Worm (Caenorhabditis elegans) whole organism, young adult: ENCODE measurements around the gene C36E8.6.

Experiments
- B0035.1 ChIP-seq: sonication (generic microtip); optimal IDR thresholded peaks from 2 replicates; lab custom pipeline; 2016; ENCODE audit warnings: missing genetic modification characterization, mild to moderate bottlenecking, missing compliant biosample characterization, missing genotype, missing genetic modification reagents
- C06A6.2 ChIP-seq: fragments of 200-800 bp; sonication (Bioruptor generic); conservative IDR thresholded peaks from 2 replicates; pipeline ENCODE4 v1.3.6; 2022; ENCODE audit warnings: missing genetic modification characterization, missing compliant biosample characterization
- D2030.7 ChIP-seq: fragments of 200-800 bp; sonication (Bioruptor generic); IDR thresholded peaks from 2 replicates; pipeline ENCODE4 v1.3.6; 2022; ENCODE audit warnings: missing genetic modification reagents, missing genetic modification characterization, missing compliant biosample characterization
- F10E7.11 ChIP-seq: sonication (generic microtip); optimal IDR thresholded peaks from 2 replicates; lab custom pipeline; 2017; ENCODE audit warnings: mild to moderate bottlenecking, missing genetic modification characterization, moderate library complexity, missing compliant biosample characterization
- F49E8.2 ChIP-seq: sonication (generic microtip); optimal IDR thresholded peaks from 3 replicates; lab custom pipeline; 2017; ENCODE audit warnings: missing genetic modification characterization, mild to moderate bottlenecking, missing compliant biosample characterization, antibody characterized with exemption, moderate library complexity; ENCODE audit not compliant: insufficient read depth
- F52B5.7 ChIP-seq: sonication (generic microtip); optimal IDR thresholded peaks from 2 replicates; lab custom pipeline; 2016; ENCODE audit warnings: mild to moderate bottlenecking, missing genetic modification characterization, missing compliant biosample characterization
- F57A8.1 ChIP-seq: fragments of 200-800 bp; sonication (Bioruptor generic); optimal IDR thresholded peaks from 2 replicates; lab custom pipeline; 2018; ENCODE audit warnings: mild to moderate bottlenecking, missing genetic modification characterization, moderate library complexity, missing compliant biosample characterization
- F57C9.4 ChIP-seq: sonication (generic microtip); optimal IDR thresholded peaks from 2 replicates; lab custom pipeline; 2017; ENCODE audit warnings: mild to moderate bottlenecking, missing genetic modification characterization, missing compliant biosample characterization
- K11D2.4 ChIP-seq: fragments of 200-800 bp; sonication (Bioruptor generic); IDR thresholded peaks from 2 replicates; pipeline ENCODE4 v1.3.6; 2022; ENCODE audit warnings: missing genetic modification reagents, missing genetic modification characterization, missing compliant biosample characterization
- T07F8.4 ChIP-seq: sonication (generic microtip); optimal IDR thresholded peaks from 2 replicates; lab custom pipeline; 2016; ENCODE audit warnings: mild to moderate bottlenecking, missing genetic modification characterization, moderate library complexity, missing compliant biosample characterization
- T26A5.8 ChIP-seq: sonication (generic microtip); optimal IDR thresholded peaks from 2 replicates; lab custom pipeline; 2016; ENCODE audit warnings: missing genetic modification characterization, missing compliant biosample characterization
- Y79H2A.3 ChIP-seq: fragments of 200-800 bp; sonication (Bioruptor generic); conservative IDR thresholded peaks from 2 replicates; pipeline ENCODE4 v1.3.6; 2022; ENCODE audit warnings: missing genetic modification reagents, missing genetic modification characterization, missing compliant biosample characterization
- Y95B8A.8 ChIP-seq: fragments of 200-800 bp; sonication (Bioruptor generic); IDR thresholded peaks from 2 replicates; pipeline ENCODE4 v1.3.6; 2022; ENCODE audit warnings: missing genetic modification reagents, missing genetic modification characterization, missing compliant biosample characterization
- ZK185.1 ChIP-seq: sonication (generic microtip); optimal IDR thresholded peaks from 2 replicates; lab custom pipeline; 2016; ENCODE audit warnings: mild to moderate bottlenecking, missing genetic modification characterization, missing compliant biosample characterization; ENCODE audit not compliant: poor library complexity, severe bottlenecking
- ama-1 ChIP-seq, 3 experiments: fragments of 150-350 bp in 1 of 3; sonication (generic microtip) in 2 of 3; optimal IDR thresholded peaks; 2 replicates each; lab custom pipeline; 2014 to 2018; ENCODE audit warnings: missing biosample characterization in 2 of 3, missing genetic modification characterization in 2 of 3, missing genetic modification reagents in 2 of 3
- athp-1 ChIP-seq: sonication (generic microtip); optimal IDR thresholded peaks from 2 replicates; lab custom pipeline; 2017; ENCODE audit warnings: mild to moderate bottlenecking, missing genetic modification characterization, missing compliant biosample characterization
- bed-2 ChIP-seq: fragments of 200-800 bp; sonication (Bioruptor generic); IDR thresholded peaks from 2 replicates; pipeline ENCODE4 v1.3.6; 2022; ENCODE audit warnings: missing genetic modification reagents, missing genetic modification characterization, missing compliant biosample characterization
- cebp-2 ChIP-seq: fragments of 200-800 bp; sonication (Bioruptor generic); IDR thresholded peaks from 2 replicates; pipeline ENCODE4 v1.3.6; 2022; ENCODE audit warnings: missing genetic modification characterization, missing compliant biosample characterization
- ceh-40 ChIP-seq: fragments of 200-800 bp; sonication (Bioruptor generic); IDR thresholded peaks from 2 replicates; pipeline ENCODE4 v1.3.6; 2022; ENCODE audit warnings: missing genetic modification characterization, missing compliant biosample characterization
- die-1 ChIP-seq: sonication (generic microtip); optimal IDR thresholded peaks from 2 replicates; lab custom pipeline; 2016; ENCODE audit warnings: missing genotype, mild to moderate bottlenecking, missing genetic modification characterization, missing compliant biosample characterization
- dox-1 ChIP-seq: fragments of 200-800 bp; sonication (Bioruptor generic); IDR thresholded peaks from 2 replicates; pipeline ENCODE4 v1.3.6; 2022; ENCODE audit warnings: missing genetic modification reagents, missing genetic modification characterization, missing compliant biosample characterization
- efl-1 ChIP-seq: fragments of 150-350 bp; optimal IDR thresholded peaks from 2 replicates; lab custom pipeline; 2014; ENCODE audit warnings: missing biosample characterization, missing genetic modification reagents, missing genetic modification characterization
- egl-18 ChIP-seq: fragments of 200-800 bp; sonication (Bioruptor generic); IDR thresholded peaks from 2 replicates; pipeline ENCODE4 v1.3.6; 2022; ENCODE audit warnings: missing genetic modification reagents, missing genetic modification characterization, missing compliant biosample characterization
- egrh-3 ChIP-seq: fragments of 200-800 bp; sonication (Bioruptor generic); IDR thresholded peaks from 2 replicates; pipeline ENCODE4 v1.3.6; 2022; ENCODE audit warnings: missing genetic modification reagents, missing genetic modification characterization, missing compliant biosample characterization
- ekl-4 ChIP-seq: fragments of 200-800 bp; sonication (Bioruptor generic); IDR thresholded peaks from 2 replicates; pipeline ENCODE4 v1.3.6; 2022; ENCODE audit warnings: missing genetic modification reagents, missing genetic modification characterization, missing compliant biosample characterization
- gei-17 ChIP-seq: fragments of 200-800 bp; sonication (Bioruptor generic); optimal IDR thresholded peaks from 2 replicates; lab custom pipeline; 2018; ENCODE audit warnings: mild to moderate bottlenecking, missing genetic modification characterization, missing compliant biosample characterization
- him-1 ChIP-seq: sonication (generic microtip); optimal IDR thresholded peaks from 2 replicates; lab custom pipeline; 2016; ENCODE audit warnings: missing genotype, missing genetic modification reagents, missing genetic modification characterization, missing compliant biosample characterization
- hsf-1 ChIP-seq: fragments of 200-800 bp; sonication (Bioruptor generic); IDR thresholded peaks from 2 replicates; pipeline ENCODE4 v1.3.6; 2022; ENCODE audit warnings: missing genetic modification reagents, missing genetic modification characterization, missing compliant biosample characterization
- lag-1 ChIP-seq: fragments of 200-800 bp; sonication (Bioruptor generic); IDR thresholded peaks from 2 replicates; pipeline ENCODE4 v1.3.6; 2022; ENCODE audit warnings: missing genetic modification reagents, missing genetic modification characterization, missing compliant biosample characterization
- let-607 ChIP-seq, 2 experiments: fragments of 200-800 bp in 1 of 2; sonication (Bioruptor generic) in 1 of 2; sonication (generic microtip) in 1 of 2; optimal IDR thresholded peaks; 2 replicates each; lab custom pipeline; 2016 to 2018; ENCODE audit warnings: mild to moderate bottlenecking in 2 of 2, missing compliant biosample characterization in 2 of 2, missing genetic modification characterization in 2 of 2, moderate library complexity in 2 of 2, missing genotype in 1 of 2
- lin-26 ChIP-seq: fragments of 200-800 bp; sonication (Bioruptor generic); IDR thresholded peaks from 2 replicates; pipeline ENCODE4 v1.3.6; 2022; ENCODE audit warnings: missing genetic modification reagents, missing genetic modification characterization, missing compliant biosample characterization
- lir-1 ChIP-seq: fragments of 200-800 bp; sonication (Bioruptor generic); conservative IDR thresholded peaks from 2 replicates; pipeline ENCODE4 v1.3.6; 2022; ENCODE audit warnings: missing genetic modification reagents, missing genetic modification characterization, missing compliant biosample characterization
- madf-10 ChIP-seq: sonication (generic microtip); optimal IDR thresholded peaks from 2 replicates; lab custom pipeline; 2016; ENCODE audit warnings: mild to moderate bottlenecking, missing genetic modification characterization, missing compliant biosample characterization
- madf-3 ChIP-seq: fragments of 200-800 bp; sonication (Bioruptor generic); IDR thresholded peaks from 2 replicates; pipeline ENCODE4 v1.3.6; 2022; ENCODE audit warnings: missing genetic modification reagents, missing genetic modification characterization, missing compliant biosample characterization
- madf-6 ChIP-seq: fragments of 200-800 bp; sonication (Bioruptor generic); IDR thresholded peaks from 2 replicates; pipeline ENCODE4 v1.3.6; 2022; ENCODE audit warnings: missing genetic modification reagents, missing genetic modification characterization, missing compliant biosample characterization
- nfya-1 ChIP-seq: sonication (generic microtip); optimal IDR thresholded peaks from 2 replicates; lab custom pipeline; 2017; ENCODE audit warnings: antibody characterized with exemption, missing compliant biosample characterization, missing genetic modification characterization, borderline replicate concordance; ENCODE audit not compliant: insufficient read depth
- nhr-27 ChIP-seq: fragments of 200-800 bp; sonication (Bioruptor generic); optimal IDR thresholded peaks from 2 replicates; lab custom pipeline; 2018; ENCODE audit warnings: mild to moderate bottlenecking, missing genetic modification characterization, moderate library complexity, missing compliant biosample characterization
- pha-4 ChIP-seq: fragments of 150-350 bp; sonication (generic microtip); optimal IDR thresholded peaks from 2 replicates; lab custom pipeline; 2014; ENCODE audit warnings: missing biosample characterization, missing genetic modification reagents, missing genetic modification characterization
- snpc-1.1 ChIP-seq: sonication (generic microtip); optimal IDR thresholded peaks from 2 replicates; lab custom pipeline; 2017; ENCODE audit warnings: missing genetic modification characterization, mild to moderate bottlenecking, missing compliant biosample characterization, antibody characterized with exemption, moderate library complexity, missing genotype, missing genetic modification reagents; ENCODE audit not compliant: insufficient read depth
- tbp1 ChIP-seq: fragments of 200-800 bp; sonication (Bioruptor generic); optimal IDR thresholded peaks from 2 replicates; lab custom pipeline; 2018; ENCODE audit warnings: mild to moderate bottlenecking, missing genetic modification characterization, missing compliant biosample characterization
- xnd-1 ChIP-seq: sonication (generic microtip); optimal IDR thresholded peaks from 2 replicates; lab custom pipeline; 2016; ENCODE audit warnings: missing genotype, missing genetic modification reagents, missing genetic modification characterization, missing compliant biosample characterization
- ztf-18 ChIP-seq: sonication (generic microtip); optimal IDR thresholded peaks from 2 replicates; lab custom pipeline; 2016; ENCODE audit warnings: missing genotype, mild to moderate bottlenecking, missing genetic modification characterization, missing compliant biosample characterization
- ztf-22 ChIP-seq: fragments of 200-800 bp; sonication (Bioruptor generic); optimal IDR thresholded peaks from 2 replicates; lab custom pipeline; 2018; ENCODE audit warnings: mild to moderate bottlenecking, missing genetic modification characterization, moderate library complexity, missing compliant biosample characterization
- ztf-26 ChIP-seq: sonication (generic microtip); optimal IDR thresholded peaks from 2 replicates; lab custom pipeline; 2017; ENCODE audit warnings: missing genetic modification characterization, missing compliant biosample characterization
- ztf-3 ChIP-seq: fragments of 200-800 bp; sonication (Bioruptor generic); optimal IDR thresholded peaks from 2 replicates; lab custom pipeline; 2018; ENCODE audit warnings: mild to moderate bottlenecking, missing genetic modification characterization, missing compliant biosample characterization

C36E8.6 gene

ce11 chrIII:4013061-4013460 is 25.2 kb downstream of the C36E8.6 start:
- TF ChIP-seq F57A8.1 (GFP tag; lab: Kevin White, UChicago) = no peak
- TF ChIP-seq nhr-27 (tag; lab: Kevin White, UChicago) = no peak
- TF ChIP-seq ztf-18 (tag; lab: Kevin White, UChicago) = no peak
- TF ChIP-seq K11D2.4 (GFP tag; lab: Robert Waterston, UW) = no peak
- no peak for TF ChIP-seq cebp-2 (GFP tag; lab: Robert Waterston, UW)
- no peak for TF ChIP-seq ceh-40
- TF ChIP-seq F57C9.4 (tag; lab: Kevin White, UChicago) = no peak
- TF ChIP-seq madf-6 (GFP tag; lab: Robert Waterston, UW) = no peak
- TF ChIP-seq lag-1 (GFP tag; lab: Robert Waterston, UW) = no peak
- no peak for TF ChIP-seq ztf-26 (tag; lab: Kevin White, UChicago)
- TF ChIP-seq let-607 (tag; optimal IDR thresholded peaks at IDR 0.05; lab: Kevin White, UChicago) = no peak
- TF ChIP-seq ama-1 (optimal IDR thresholded peaks at IDR 0.05; lab: Kevin White, UChicago) = no peak
- TF ChIP-seq ama-1 (GFP tag; optimal IDR thresholded peaks at IDR 0.05; lab: Kevin White, UChicago) = no peak
- TF ChIP-seq hsf-1 (GFP tag; lab: Robert Waterston, UW) = no peak
- no peak for TF ChIP-seq madf-10 (tag; lab: Kevin White, UChicago)
- TF ChIP-seq ztf-22 (GFP tag; lab: Kevin White, UChicago) = no peak

DNA sequence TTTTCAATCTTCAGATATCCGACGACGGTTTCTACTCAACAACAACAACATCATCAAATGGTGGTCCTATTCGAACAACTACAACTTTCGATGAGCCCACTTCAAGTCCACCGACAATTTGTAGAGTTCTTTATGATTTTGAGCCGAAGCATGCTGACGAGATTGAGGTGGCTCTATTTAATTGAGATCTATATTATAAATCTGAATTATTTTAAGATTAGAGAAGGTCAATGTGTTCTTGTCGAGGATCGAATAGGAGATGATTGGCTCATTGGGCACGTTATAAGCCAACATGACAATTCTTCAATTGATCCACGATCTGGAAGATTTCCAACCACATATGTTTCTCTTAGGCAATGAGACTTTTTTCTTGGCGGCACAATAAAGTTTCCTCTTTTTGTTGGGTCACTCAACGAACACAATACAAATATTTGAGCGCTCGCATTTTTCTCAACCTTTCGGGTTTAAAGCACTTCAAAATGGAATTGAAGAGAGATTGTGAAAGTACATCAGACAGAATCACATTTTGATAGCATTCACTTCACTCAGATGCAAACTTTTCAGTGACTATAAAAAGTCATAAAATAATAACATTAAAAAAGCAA is 27.6 kb downstream of the C36E8.6 start:
- TF ChIP-seq ZK185.1 (tag; lab: Kevin White, UChicago) (no peak), C06A6.2 (no peak), B0035.1 (peak; percentile 17), nhr-27 (tag; lab: Kevin White, UChicago) (no peak), die-1 (tag; lab: Kevin White, UChicago) (peak; percentile 73), madf-10 (tag; lab: Kevin White, UChicago) (no peak), F52B5.7 (tag; lab: Kevin White, UChicago) (peak; percentile 64), lir-1 (GFP tag; lab: Robert Waterston, UW) (no peak), Y79H2A.3 (GFP tag; lab: Robert Waterston, UW) (peak; percentile 97), T07F8.4 (no peak), gei-17 (GFP tag; lab: Kevin White, UChicago) (no peak), bed-2 (GFP tag; lab: Robert Waterston, UW) (no peak), F49E8.2 (tag; lab: Kevin White, UChicago) (peak; percentile 93), let-607 (tag; optimal IDR thresholded peaks at IDR 0.05; lab: Kevin White, UChicago) (peak in 1 of 2 experiments; percentile 9), ekl-4 (peak; percentile 84), madf-3 (GFP tag; lab: Robert Waterston, UW) (peak; percentile 84), D2030.7 (GFP tag; lab: Robert Waterston, UW) (peak; percentile 62), efl-1 (GFP tag; lab: Kevin White, UChicago) (peak; percentile 75), ztf-3 (GFP tag; lab: Kevin White, UChicago) (no peak), athp-1 (tag; lab: Kevin White, UChicago) (peak; percentile 79), egrh-3 (GFP tag; lab: Robert Waterston, UW) (no peak), snpc-1.1 (tag; lab: Kevin White, UChicago) (no peak), pha-4 (no peak), him-1 (tag; lab: Kevin White, UChicago) (no peak), lin-26 (GFP tag; lab: Robert Waterston, UW) (peak; percentile 81), T26A5.8 (peak; percentile 41), F10E7.11 (peak; percentile 72), tbp1 (peak; percentile 44), dox-1 (GFP tag; lab: Robert Waterston, UW) (peak; percentile 34; the same call in 1 of the 2 replicates), Y95B8A.8 (peak; percentile 86), egl-18 (no peak), xnd-1 (tag; lab: Kevin White, UChicago) (peak; percentile 49), ztf-26 (tag; lab: Kevin White, UChicago) (no peak), nfya-1 (no peak)
